Fruit fly (Drosophila melanogaster) whole organism, embryonic: Measurements from ENCODE around the gene CG13654.

Experiments used
- B-H1 ChIP-seq: fragments of 200-800 bp; sonication (Bioruptor generic); IDR thresholded peaks from 3 replicates; pipeline ENCODE4 v1.3.6; 2022; ENCODE audit warnings: missing biosample characterization, missing genetic modification characterization
- C15 ChIP-seq: fragments of 200-800 bp; sonication (Bioruptor generic); IDR thresholded peaks from 3 replicates; pipeline ENCODE4 v1.3.6; 2022; ENCODE audit warnings: missing biosample characterization, missing genetic modification characterization
- CG10147 ChIP-seq: fragments of 200-800 bp; sonication (Bioruptor generic); optimal IDR thresholded peaks from 2 replicates; lab custom pipeline; 2019; ENCODE audit warnings: missing biosample characterization, mild to moderate bottlenecking, missing genetic modification characterization, moderate library complexity
- CG10209 ChIP-seq: fragments of 200-800 bp; sonication (Bioruptor generic); optimal IDR thresholded peaks from 3 replicates; lab custom pipeline; 2017; ENCODE audit warnings: missing biosample characterization, mild to moderate bottlenecking, missing genetic modification characterization, missing genetic modification reagents
- CG10431 ChIP-seq: fragments of 200-800 bp; sonication (Bioruptor generic); optimal IDR thresholded peaks from 3 replicates; lab custom pipeline; 2018; ENCODE audit warnings: missing biosample characterization, mild to moderate bottlenecking, missing genetic modification characterization
- CG11696 ChIP-seq: fragments of 200-800 bp; sonication (Bioruptor generic); IDR thresholded peaks from 2 replicates; pipeline ENCODE4 v1.3.6; 2022; ENCODE audit warnings: missing biosample characterization, missing genetic modification characterization
- CG12219 ChIP-seq: fragments of 200-800 bp; sonication (Bioruptor generic); optimal IDR thresholded peaks from 3 replicates; lab custom pipeline; 2018; ENCODE audit warnings: missing biosample characterization, mild to moderate bottlenecking, missing genetic modification characterization
- CG13424 ChIP-seq: fragments of 200-800 bp; sonication (Bioruptor generic); optimal IDR thresholded peaks from 2 replicates; lab custom pipeline; 2019; ENCODE audit warnings: missing biosample characterization, mild to moderate bottlenecking, missing genetic modification characterization, moderate library complexity
- CG15011 ChIP-seq: fragments of 200-800 bp; sonication (Bioruptor generic); optimal IDR thresholded peaks from 3 replicates; lab custom pipeline; 2018; ENCODE audit warnings: missing biosample characterization, mild to moderate bottlenecking, missing genetic modification characterization
- CG1529 ChIP-seq: fragments of 200-800 bp; sonication (Bioruptor generic); optimal IDR thresholded peaks from 3 replicates; lab custom pipeline; 2018; ENCODE audit warnings: missing biosample characterization, missing genetic modification characterization
- CG15479 ChIP-seq: fragments of 200-800 bp; sonication (Bioruptor generic); optimal IDR thresholded peaks from 3 replicates; lab custom pipeline; 2019; ENCODE audit warnings: missing biosample characterization, mild to moderate bottlenecking, missing genetic modification characterization, moderate library complexity
- CG17186 ChIP-seq: fragments of 200-800 bp; sonication (Bioruptor generic); optimal IDR thresholded peaks from 3 replicates; lab custom pipeline; 2017; ENCODE audit warnings: missing biosample characterization, missing genetic modification reagents, missing genetic modification characterization
- CG17328 ChIP-seq: fragments of 200-800 bp; sonication (Bioruptor generic); IDR thresholded peaks from 2 replicates; pipeline ENCODE4 v1.3.6; 2022; ENCODE audit warnings: missing biosample characterization, missing genetic modification characterization
- CG17359 ChIP-seq: fragments of 200-800 bp; sonication (Bioruptor generic); optimal IDR thresholded peaks from 3 replicates; lab custom pipeline; 2018; ENCODE audit warnings: missing biosample characterization, mild to moderate bottlenecking, missing genetic modification characterization, moderate library complexity
- CG17361 ChIP-seq: fragments of 200-800 bp; sonication (Bioruptor generic); IDR thresholded peaks from 3 replicates; pipeline ENCODE4 v1.3.6; 2022; ENCODE audit warnings: missing biosample characterization, missing genetic modification characterization
- CG1832 ChIP-seq: fragments of 200-800 bp; sonication (Bioruptor generic); optimal IDR thresholded peaks from 2 replicates; lab custom pipeline; 2017; ENCODE audit warnings: missing biosample characterization, mild to moderate bottlenecking, missing genetic modification characterization, inconsistent platforms
- CG18476 ChIP-seq: fragments of 200-800 bp; sonication (Bioruptor generic); optimal IDR thresholded peaks from 2 replicates; lab custom pipeline; 2016; ENCODE audit warnings: missing biosample characterization, mild to moderate bottlenecking, missing genetic modification characterization
- CG2199 ChIP-seq: fragments of 200-800 bp; sonication (Bioruptor generic); IDR thresholded peaks from 3 replicates; pipeline ENCODE4 v1.3.6; 2022; ENCODE audit warnings: missing biosample characterization, missing genetic modification characterization
- CG30431 ChIP-seq: fragments of 200-800 bp; sonication (Bioruptor generic); optimal IDR thresholded peaks from 2 replicates; lab custom pipeline; 2017; ENCODE audit warnings: missing biosample characterization, missing genetic modification characterization
- CG31224 ChIP-seq: fragments of 200-800 bp; sonication (Bioruptor generic); IDR thresholded peaks from 2 replicates; pipeline ENCODE4 v1.3.6; 2022; ENCODE audit warnings: missing biosample characterization, missing genetic modification characterization
- CG3838 ChIP-seq: fragments of 200-800 bp; sonication (Bioruptor generic); optimal IDR thresholded peaks from 3 replicates; lab custom pipeline; 2016; ENCODE audit warnings: missing biosample characterization, missing genetic modification characterization
- CG42726 ChIP-seq: fragments of 200-800 bp; sonication (Bioruptor generic); IDR thresholded peaks from 2 replicates; pipeline ENCODE4 v1.3.6; 2022; ENCODE audit warnings: missing biosample characterization, missing genetic modification characterization; ENCODE audit not compliant: partially characterized antibody
- CG4730 ChIP-seq: fragments of 200-800 bp; sonication (Bioruptor generic); IDR thresholded peaks from 2 replicates; pipeline ENCODE4 v1.3.6; 2022; ENCODE audit warnings: missing biosample characterization, missing genetic modification characterization
- CG4820 ChIP-seq: fragments of 200-800 bp; sonication (Bioruptor generic); optimal IDR thresholded peaks from 3 replicates; lab custom pipeline; 2016; ENCODE audit warnings: missing biosample characterization, missing genetic modification characterization
- CG8359 ChIP-seq: fragments of 200-800 bp; sonication (Bioruptor generic); optimal IDR thresholded peaks from 2 replicates; lab custom pipeline; 2017; ENCODE audit warnings: missing biosample characterization, mild to moderate bottlenecking, missing genetic modification characterization, borderline replicate concordance
- CG8944 ChIP-seq: fragments of 200-800 bp; sonication (Bioruptor generic); optimal IDR thresholded peaks from 3 replicates; lab custom pipeline; 2016; ENCODE audit warnings: missing biosample characterization, missing genetic modification characterization
- CG9817 ChIP-seq: fragments of 200-800 bp; sonication (Bioruptor generic); optimal IDR thresholded peaks from 2 replicates; lab custom pipeline; 2018; ENCODE audit warnings: missing biosample characterization, mild to moderate bottlenecking, missing genetic modification characterization, moderate library complexity
- Fer1 ChIP-seq: fragments of 200-800 bp; sonication (Bioruptor generic); optimal IDR thresholded peaks from 2 replicates; lab custom pipeline; 2017; ENCODE audit warnings: missing biosample characterization, mild to moderate bottlenecking, missing genetic modification characterization
- Hmx ChIP-seq: fragments of 200-800 bp; sonication (Bioruptor generic); optimal IDR thresholded peaks from 2 replicates; lab custom pipeline; 2016; ENCODE audit warnings: missing biosample characterization, missing genetic modification characterization
- Hr51 ChIP-seq, 2 experiments: fragments of 200-800 bp; sonication (Bioruptor generic); optimal IDR thresholded peaks; 2 replicates in 1 of 2; 3 replicates in 1 of 2; lab custom pipeline; 2016 to 2018; ENCODE audit warnings: missing biosample characterization in 2 of 2, missing genetic modification characterization in 2 of 2, mild to moderate bottlenecking in 1 of 2, moderate library complexity in 1 of 2
- MESR4 ChIP-seq: fragments of 200-800 bp; sonication (Bioruptor generic); optimal IDR thresholded peaks from 2 replicates; lab custom pipeline; 2018; ENCODE audit warnings: missing biosample characterization, mild to moderate bottlenecking, missing genetic modification characterization, moderate library complexity
- TFAM ChIP-seq: fragments of 200-800 bp; sonication (Bioruptor generic); optimal IDR thresholded peaks from 2 replicates; lab custom pipeline; 2017; ENCODE audit warnings: missing biosample characterization, missing genetic modification characterization, inconsistent platforms
- aop ChIP-seq: fragments of 200-800 bp; sonication (Bioruptor generic); IDR thresholded peaks from 2 replicates; pipeline ENCODE4 v1.3.6; 2022; ENCODE audit warnings: missing biosample characterization, missing genetic modification characterization
- ash1 ChIP-seq: fragments of 200-800 bp; sonication (Bioruptor generic); optimal IDR thresholded peaks from 2 replicates; lab custom pipeline; 2018; ENCODE audit warnings: missing biosample characterization, mild to moderate bottlenecking, missing genetic modification characterization
- az2 ChIP-seq: fragments of 200-800 bp; sonication (Bioruptor generic); optimal IDR thresholded peaks from 3 replicates; lab custom pipeline; 2016; ENCODE audit warnings: missing biosample characterization, missing genetic modification characterization
- cad ChIP-seq: fragments of >200 bp; optimal IDR thresholded peaks from 2 replicates; lab custom pipeline; 2017; ENCODE audit warnings: missing biosample characterization, missing genetic modification characterization
- chif ChIP-seq, 2 experiments: fragments of 200-800 bp; sonication (Bioruptor generic); optimal IDR thresholded peaks; 3 replicates each; lab custom pipeline; 2016; ENCODE audit warnings: missing biosample characterization in 2 of 2, missing genetic modification characterization in 2 of 2
- chn ChIP-seq: fragments of 200-800 bp; sonication (Bioruptor generic); optimal IDR thresholded peaks from 2 replicates; lab custom pipeline; 2016; ENCODE audit warnings: missing biosample characterization, missing genetic modification characterization
- dati ChIP-seq: fragments of 200-800 bp; sonication (Bioruptor generic); IDR thresholded peaks from 2 replicates; pipeline ENCODE4 v1.3.6; 2022; ENCODE audit warnings: missing biosample characterization, missing genetic modification characterization
- dpn ChIP-seq, 2 experiments: fragments of 200-800 bp; sonication (Bioruptor generic); optimal IDR thresholded peaks; 3 replicates each; lab custom pipeline; 2016; ENCODE audit warnings: missing biosample characterization in 2 of 2, missing genetic modification characterization in 2 of 2
- emc ChIP-seq: fragments of 200-800 bp; sonication (Bioruptor generic); optimal IDR thresholded peaks from 2 replicates; lab custom pipeline; 2016; ENCODE audit warnings: missing biosample characterization, missing genetic modification characterization
- gsb-n ChIP-seq: fragments of 200-800 bp; sonication (Bioruptor generic); optimal IDR thresholded peaks from 3 replicates; lab custom pipeline; 2018; ENCODE audit warnings: missing biosample characterization, mild to moderate bottlenecking, missing genetic modification characterization
- ind ChIP-seq: fragments of 200-800 bp; sonication (Bioruptor generic); optimal IDR thresholded peaks from 3 replicates; lab custom pipeline; 2016; ENCODE audit warnings: missing biosample characterization, missing genetic modification characterization
- knrl ChIP-seq: fragments of 200-800 bp; sonication (Bioruptor generic); IDR thresholded peaks from 3 replicates; pipeline ENCODE4 v1.3.6; 2022; ENCODE audit warnings: missing biosample characterization, missing genetic modification characterization; ENCODE audit not compliant: partially characterized antibody
- lmd ChIP-seq: fragments of 200-800 bp; sonication (Bioruptor generic); IDR thresholded peaks from 2 replicates; pipeline ENCODE4 v1.3.6; 2022; ENCODE audit warnings: missing biosample characterization, missing genetic modification characterization
- mld ChIP-seq: fragments of 200-800 bp; sonication (Bioruptor generic); IDR thresholded peaks from 3 replicates; pipeline ENCODE4 v1.3.6; 2022; ENCODE audit warnings: missing biosample characterization, missing genetic modification characterization; ENCODE audit not compliant: partially characterized antibody
- org-1 ChIP-seq: fragments of 200-800 bp; sonication (Bioruptor generic); optimal IDR thresholded peaks from 2 replicates; lab custom pipeline; 2017; ENCODE audit warnings: missing biosample characterization, missing genetic modification characterization
- p53 ChIP-seq: fragments of 200-800 bp; sonication (Bioruptor generic); optimal IDR thresholded peaks from 2 replicates; lab custom pipeline; 2016; ENCODE audit warnings: missing biosample characterization, missing genetic modification characterization
- repo ChIP-seq: fragments of 200-800 bp; sonication (Bioruptor generic); optimal IDR thresholded peaks from 2 replicates; lab custom pipeline; 2016; ENCODE audit warnings: missing biosample characterization, missing genetic modification characterization
- schlank ChIP-seq: fragments of 200-800 bp; sonication (Bioruptor generic); optimal IDR thresholded peaks from 2 replicates; lab custom pipeline; 2018; ENCODE audit warnings: missing biosample characterization, mild to moderate bottlenecking, missing genetic modification characterization
- sima ChIP-seq: fragments of 200-800 bp; sonication (Bioruptor generic); optimal IDR thresholded peaks from 2 replicates; lab custom pipeline; 2016; ENCODE audit warnings: missing biosample characterization, missing genetic modification characterization

Gene CG13654

DNA sequence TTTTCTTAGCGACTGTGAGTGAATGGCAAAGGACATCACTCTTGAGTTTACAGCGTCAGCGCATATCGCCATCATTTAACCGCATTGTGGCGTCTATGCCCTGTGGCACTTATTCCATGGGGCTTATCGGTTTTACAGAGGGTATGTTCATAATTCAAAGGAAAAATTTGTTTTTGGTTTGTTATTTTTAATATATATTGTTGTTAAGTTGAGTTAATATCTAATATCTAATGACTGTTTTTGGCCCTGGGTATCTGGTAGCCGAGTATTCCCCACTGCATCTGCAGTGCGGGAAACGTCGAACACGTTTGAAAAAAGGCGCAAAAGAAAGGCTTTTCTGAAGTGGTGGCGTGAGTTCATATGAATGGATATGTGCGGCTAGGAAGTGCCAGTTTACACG lies 21.1 kb upstream of the CG13654 start (continued):
- TF ChIP-seq CG3838 (GFP tag; lab: Kevin White, UChicago) = peak; percentile 32
- peak; percentile 74 for TF ChIP-seq CG10209 (GFP tag; lab: Kevin White, UChicago)
- TF ChIP-seq CG10431 (GFP tag; lab: Kevin White, UChicago) = no peak
- peak; percentile 54 to 58 for TF ChIP-seq Hr51 (GFP tag; optimal IDR thresholded peaks at IDR 0.05; lab: Kevin White, UChicago)
- TF ChIP-seq CG18476 (GFP tag; lab: Kevin White, UChicago) = no peak
- TF ChIP-seq CG30431 (GFP tag; lab: Kevin White, UChicago) = peak; percentile 90
- peak; percentile 25 for TF ChIP-seq CG4820 (GFP tag; lab: Kevin White, UChicago)
- TF ChIP-seq cad (GFP tag; lab: Kevin White, UChicago) = no peak
- no peak for TF ChIP-seq Hmx (GFP tag; lab: Kevin White, UChicago)
- TF ChIP-seq emc (GFP tag; lab: Kevin White, UChicago) = no peak
- TF ChIP-seq chn (GFP tag; lab: Kevin White, UChicago) = peak; percentile 89
- no peak for TF ChIP-seq p53 (GFP tag; lab: Kevin White, UChicago)
- TF ChIP-seq C15 (GFP tag; lab: Robert Waterston, UW) = no peak
- peak; percentile 57 for TF ChIP-seq CG4730 (GFP tag; lab: Robert Waterston, UW)
- TF ChIP-seq CG17359 (tag; lab: Kevin White, UChicago) = peak; percentile 58
- no peak for TF ChIP-seq CG8944 (GFP tag; lab: Kevin White, UChicago)
- TF ChIP-seq ind (GFP tag; lab: Kevin White, UChicago) = no peak
- peak; percentile 83 for TF ChIP-seq az2 (GFP tag; lab: Kevin White, UChicago)
- TF ChIP-seq CG15479 (GFP tag; lab: Kevin White, UChicago) = peak; percentile 42
- no peak for TF ChIP-seq CG8359 (GFP tag; lab: Kevin White, UChicago)
- TF ChIP-seq chif (GFP tag; optimal IDR thresholded peaks at IDR 0.05; lab: Kevin White, UChicago) = peak; percentile 70 to 86
- no peak for TF ChIP-seq repo (GFP tag; lab: Kevin White, UChicago)
- TF ChIP-seq schlank (tag; lab: Kevin White, UChicago) = no peak
- TF ChIP-seq dati (GFP tag; lab: Robert Waterston, UW) = no peak
- no peak for TF ChIP-seq Fer1 (GFP tag; lab: Kevin White, UChicago)
- no peak for TF ChIP-seq CG42726 (GFP tag; lab: Robert Waterston, UW)
- peak; percentile 61 for TF ChIP-seq CG11696 (GFP tag; lab: Robert Waterston, UW)
- TF ChIP-seq CG12219 (GFP tag; lab: Kevin White, UChicago) = peak; percentile 59
- no peak for TF ChIP-seq knrl (GFP tag; lab: Robert Waterston, UW)
- TF ChIP-seq B-H1 (GFP tag; lab: Robert Waterston, UW) = no peak
- TF ChIP-seq dpn (GFP tag; optimal IDR thresholded peaks at IDR 0.05; lab: Kevin White, UChicago) = peak in 1 of 2 experiments; percentile 66
- TF ChIP-seq mld (GFP tag; lab: Robert Waterston, UW) = no peak
- TF ChIP-seq MESR4 (GFP tag; lab: Kevin White, UChicago) = no peak
- TF ChIP-seq CG13424 (tag; lab: Kevin White, UChicago) = peak; percentile 68
- TF ChIP-seq ash1 (GFP tag; lab: Kevin White, UChicago) = no peak
- peak; percentile 92 for TF ChIP-seq CG17328 (GFP tag; lab: Robert Waterston, UW)
- peak; percentile 56; the same call in 2 of the 3 replicates for TF ChIP-seq CG17361 (GFP tag; lab: Robert Waterston, UW)
- TF ChIP-seq TFAM = no peak
- TF ChIP-seq CG2199 (GFP tag; lab: Robert Waterston, UW) = no peak
- TF ChIP-seq CG9817 (tag; lab: Kevin White, UChicago) = peak; percentile 27
- TF ChIP-seq gsb-n = peak; percentile 66
- peak; percentile 50; the same call in 1 of the 2 replicates for TF ChIP-seq lmd
- TF ChIP-seq CG17186 = no peak
- no peak for TF ChIP-seq sima (GFP tag; lab: Kevin White, UChicago)
- TF ChIP-seq CG10147 (GFP tag; lab: Kevin White, UChicago) = no peak
- no peak for TF ChIP-seq CG15011 (GFP tag; lab: Kevin White, UChicago)
- TF ChIP-seq aop (GFP tag; lab: Robert Waterston, UW) = 0 out of 2 replicates have a peak, but pooled peaks have one; percentile 8
- peak; percentile 63 for TF ChIP-seq CG1529 (GFP tag; lab: Kevin White, UChicago)
- 0 out of 2 replicates have a peak, but pooled peaks have one; percentile 33 for TF ChIP-seq CG31224 (GFP tag; lab: Robert Waterston, UW)
- TF ChIP-seq org-1 (GFP tag; lab: Kevin White, UChicago) = peak; percentile 22
- no peak for TF ChIP-seq CG1832 (GFP tag; lab: Kevin White, UChicago)
